Fruit fly (Drosophila melanogaster) whole organism, embryonic: ENCODE results near the gene CG5080.

ENCODE experiments used
- CG3281 ChIP-seq: fragments of 200-800 bp; sonication (Bioruptor generic); optimal IDR thresholded peaks from 3 replicates; lab custom pipeline; 2017; ENCODE audit warnings: missing biosample characterization, mild to moderate bottlenecking, missing genetic modification characterization
- D ChIP-seq, 2 experiments: fragments of 200-800 bp in 1 of 2; fragments of >200 bp in 1 of 2; sonication (Bioruptor generic) in 1 of 2; optimal IDR thresholded peaks; 2 replicates in 1 of 2; 3 replicates in 1 of 2; lab custom pipeline; 2017; ENCODE audit warnings: mild to moderate bottlenecking in 1 of 2, missing biosample characterization in 1 of 2, missing genetic modification characterization in 1 of 2, missing genetic modification reagents in 1 of 2
- Max ChIP-seq: fragments of 200-800 bp; sonication (Bioruptor generic); optimal IDR thresholded peaks from 2 replicates; lab custom pipeline; 2016; ENCODE audit warnings: missing biosample characterization, mild to moderate bottlenecking, missing genetic modification characterization
- chif ChIP-seq, 2 experiments: fragments of 200-800 bp; sonication (Bioruptor generic); optimal IDR thresholded peaks; 3 replicates each; lab custom pipeline; 2016; ENCODE audit warnings: missing biosample characterization in 2 of 2, missing genetic modification characterization in 2 of 2
- gce ChIP-seq: fragments of 200-800 bp; sonication (Bioruptor generic); IDR thresholded peaks from 3 replicates; pipeline ENCODE4 v1.3.6; 2022; ENCODE audit warnings: missing biosample characterization, missing genetic modification characterization
- unc-4 ChIP-seq: fragments of 200-800 bp; sonication (Bioruptor generic); IDR thresholded peaks from 2 replicates; pipeline ENCODE4 v1.3.6; 2022; ENCODE audit warnings: missing biosample characterization, missing genetic modification characterization; ENCODE audit not compliant: partially characterized antibody

DNA sequence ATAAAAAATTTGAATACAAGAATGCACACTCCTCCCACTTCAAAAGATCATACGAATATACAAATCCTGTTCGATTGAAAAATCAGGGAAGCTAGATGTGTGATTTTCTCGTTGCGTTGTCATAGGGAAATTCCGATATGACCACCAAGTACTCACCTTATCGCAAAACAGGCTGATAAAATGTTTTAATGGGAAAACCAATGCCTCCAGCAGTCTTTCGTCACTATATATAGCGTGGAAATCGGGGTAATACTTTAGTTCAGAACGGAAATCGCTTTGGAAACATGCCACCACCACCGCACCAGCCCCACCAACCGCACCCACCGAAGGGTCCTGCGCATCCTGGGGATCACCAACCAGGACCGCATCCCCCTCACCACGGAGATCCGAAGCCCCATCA, 35.5 kb upstream of the CG5080 start, which contains the start of the genes CG5139 and CG43348:
- TF ChIP-seq D (optimal IDR thresholded peaks at IDR 0.05; lab: Kevin White, UChicago): no peak
- TF ChIP-seq D (GFP tag; optimal IDR thresholded peaks at IDR 0.05; lab: Kevin White, UChicago): no peak
- no peak for TF ChIP-seq chif (GFP tag; optimal IDR thresholded peaks at IDR 0.05; lab: Kevin White, UChicago)
- no peak for TF ChIP-seq unc-4 (GFP tag; lab: Robert Waterston, UW)
- TF ChIP-seq Max (GFP tag; lab: Kevin White, UChicago): no peak
- no peak for TF ChIP-seq gce
- TF ChIP-seq CG3281: no peak
